Fruit fly (Drosophila melanogaster) whole organism, prepupa: ENCODE data around the gene CG5087.

Source experiments
- Blimp-1 ChIP-seq: fragments of 200-800 bp; sonication (Bioruptor generic); optimal IDR thresholded peaks from 3 replicates; lab custom pipeline; 2017; ENCODE audit warnings: missing biosample characterization, missing genetic modification characterization, mild to moderate bottlenecking, moderate library complexity, missing genetic modification reagents
- CG10631 ChIP-seq: fragments of 200-800 bp; sonication (Bioruptor generic); optimal IDR thresholded peaks from 2 replicates; lab custom pipeline; 2016; ENCODE audit warnings: missing biosample characterization, missing genetic modification characterization
- CG1621 ChIP-seq: fragments of 200-800 bp; sonication (Bioruptor generic); optimal IDR thresholded peaks from 3 replicates; lab custom pipeline; 2018; ENCODE audit warnings: missing biosample characterization, mild to moderate bottlenecking, missing genetic modification characterization
- CG4318 ChIP-seq: fragments of 200-800 bp; sonication (Bioruptor generic); optimal IDR thresholded peaks from 3 replicates; lab custom pipeline; 2017; ENCODE audit warnings: missing biosample characterization, mild to moderate bottlenecking, missing genetic modification characterization
- CG6854 ChIP-seq: fragments of 200-800 bp; sonication (Bioruptor generic); optimal IDR thresholded peaks from 2 replicates; lab custom pipeline; 2017; ENCODE audit warnings: missing biosample characterization, mild to moderate bottlenecking, missing genetic modification characterization
- CG8119 ChIP-seq: fragments of 200-800 bp; sonication (Bioruptor generic); IDR thresholded peaks from 3 replicates; pipeline ENCODE4 v1.3.6; 2022; ENCODE audit warnings: missing biosample characterization, missing genetic modification characterization
- CG9139 ChIP-seq: fragments of 200-800 bp; sonication (Bioruptor generic); optimal IDR thresholded peaks from 3 replicates; lab custom pipeline; 2017; ENCODE audit warnings: missing biosample characterization, mild to moderate bottlenecking, missing genetic modification characterization
- Gug ChIP-seq: fragments of 200-800 bp; sonication (Bioruptor generic); IDR thresholded peaks from 2 replicates; pipeline ENCODE4 v1.3.6; 2022; ENCODE audit warnings: missing biosample characterization, missing genetic modification characterization
- Hr4 ChIP-seq: fragments of 200-800 bp; sonication (Bioruptor generic); optimal IDR thresholded peaks from 3 replicates; lab custom pipeline; 2016; ENCODE audit warnings: missing biosample characterization, missing genetic modification characterization
- OdsH ChIP-seq: fragments of 200-800 bp; sonication (Bioruptor generic); optimal IDR thresholded peaks from 3 replicates; lab custom pipeline; 2016; ENCODE audit warnings: missing biosample characterization, missing genetic modification characterization
- cyc ChIP-seq: fragments of 200-800 bp; sonication (Bioruptor generic); optimal IDR thresholded peaks from 3 replicates; lab custom pipeline; 2016; ENCODE audit warnings: missing biosample characterization, missing genetic modification characterization
- fd59A ChIP-seq: fragments of 200-800 bp; sonication (Bioruptor generic); optimal IDR thresholded peaks from 2 replicates; lab custom pipeline; 2017; ENCODE audit warnings: missing biosample characterization, mild to moderate bottlenecking, missing genetic modification characterization, missing genetic modification reagents
- ss ChIP-seq, 2 experiments: fragments of 200-800 bp; sonication (Bioruptor generic); optimal IDR thresholded peaks; 2 replicates in 1 of 2; 3 replicates in 1 of 2; lab custom pipeline; 2017 to 2018; ENCODE audit warnings: mild to moderate bottlenecking in 2 of 2, missing biosample characterization in 2 of 2, missing genetic modification characterization in 2 of 2, moderate library complexity in 1 of 2

dm6 chr3L:9051830-9052259 is 53.9 kb downstream of the CG5087 start:
- TF ChIP-seq CG8119 (GFP tag; lab: Robert Waterston, UW) (no peak), Hr4 (GFP tag; lab: Kevin White, UChicago) (no peak), CG6854 (GFP tag; lab: Kevin White, UChicago) (no peak), CG10631 (GFP tag; lab: Kevin White, UChicago) (no peak), Gug (GFP tag; lab: Robert Waterston, UW) (no peak), fd59A (GFP tag; lab: Kevin White, UChicago) (no peak), OdsH (GFP tag; lab: Kevin White, UChicago) (no peak), CG4318 (GFP tag; lab: Kevin White, UChicago) (no peak), Blimp-1 (GFP tag; lab: Kevin White, UChicago) (no peak), CG1621 (tag; lab: Kevin White, UChicago) (no peak), cyc (GFP tag; lab: Kevin White, UChicago) (no peak), ss (GFP tag; optimal IDR thresholded peaks at IDR 0.05; lab: Kevin White, UChicago) (no peak), CG9139 (GFP tag; lab: Kevin White, UChicago) (no peak)
